Worm (Caenorhabditis elegans) whole organism, young adult: ENCODE data around the gene T15B7.1.

ENCODE experiments used
- B0035.1 ChIP-seq: sonication (generic microtip); optimal IDR thresholded peaks from 2 replicates; lab custom pipeline; 2016; ENCODE audit warnings: missing genetic modification characterization, mild to moderate bottlenecking, missing compliant biosample characterization, missing genotype, missing genetic modification reagents
- C17E4.6 ChIP-seq: fragments of 200-800 bp; sonication (Bioruptor generic); IDR thresholded peaks from 2 replicates; pipeline ENCODE4 v1.3.6; 2022; ENCODE audit warnings: missing genetic modification reagents, missing genetic modification characterization, missing compliant biosample characterization
- F10E7.11 ChIP-seq: sonication (generic microtip); optimal IDR thresholded peaks from 2 replicates; lab custom pipeline; 2017; ENCODE audit warnings: mild to moderate bottlenecking, missing genetic modification characterization, moderate library complexity, missing compliant biosample characterization
- F37B4.10 ChIP-seq: fragments of 200-800 bp; sonication (Bioruptor generic); IDR thresholded peaks from 2 replicates; pipeline ENCODE4 v1.3.6; 2022; ENCODE audit warnings: missing genetic modification characterization, missing compliant biosample characterization
- F55B11.4 ChIP-seq: sonication (generic microtip); optimal IDR thresholded peaks from 2 replicates; lab custom pipeline; 2016; ENCODE audit warnings: missing compliant biosample characterization, missing genetic modification characterization, borderline replicate concordance; ENCODE audit not compliant: insufficient read depth
- F57A8.1 ChIP-seq: fragments of 200-800 bp; sonication (Bioruptor generic); optimal IDR thresholded peaks from 2 replicates; lab custom pipeline; 2018; ENCODE audit warnings: mild to moderate bottlenecking, missing genetic modification characterization, moderate library complexity, missing compliant biosample characterization
- F57C9.4 ChIP-seq: sonication (generic microtip); optimal IDR thresholded peaks from 2 replicates; lab custom pipeline; 2017; ENCODE audit warnings: mild to moderate bottlenecking, missing genetic modification characterization, missing compliant biosample characterization
- ZK185.1 ChIP-seq: sonication (generic microtip); optimal IDR thresholded peaks from 2 replicates; lab custom pipeline; 2016; ENCODE audit warnings: mild to moderate bottlenecking, missing genetic modification characterization, missing compliant biosample characterization; ENCODE audit not compliant: poor library complexity, severe bottlenecking
- ama-1 ChIP-seq, 3 experiments: fragments of 150-350 bp in 1 of 3; sonication (generic microtip) in 2 of 3; optimal IDR thresholded peaks; 2 replicates each; lab custom pipeline; 2014 to 2018; ENCODE audit warnings: missing biosample characterization in 2 of 3, missing genetic modification characterization in 2 of 3, missing genetic modification reagents in 2 of 3
- cebp-1 ChIP-seq, 2 experiments: fragments of 200-800 bp in 1 of 2; sonication (Bioruptor generic) in 1 of 2; sonication (generic microtip) in 1 of 2; IDR thresholded peaks in 1 of 2; optimal IDR thresholded peaks in 1 of 2; 2 replicates each; pipeline versions ENCODE4 v1.3.6 to Lab custom; 2017 to 2022; ENCODE audit warnings: missing compliant biosample characterization in 2 of 2, missing genetic modification characterization in 2 of 2, mild to moderate bottlenecking in 1 of 2, missing genetic modification reagents in 1 of 2, moderate library complexity in 1 of 2
- ceh-100 ChIP-seq: fragments of 200-800 bp; sonication (Bioruptor generic); IDR thresholded peaks from 2 replicates; pipeline ENCODE4 v1.3.6; 2022; ENCODE audit warnings: missing genetic modification reagents, missing genetic modification characterization, missing compliant biosample characterization
- ceh-40 ChIP-seq: fragments of 200-800 bp; sonication (Bioruptor generic); IDR thresholded peaks from 2 replicates; pipeline ENCODE4 v1.3.6; 2022; ENCODE audit warnings: missing genetic modification characterization, missing compliant biosample characterization
- ceh-58 ChIP-seq: fragments of 200-800 bp; sonication (Bioruptor generic); IDR thresholded peaks from 2 replicates; pipeline ENCODE4 v1.3.6; 2022; ENCODE audit warnings: missing genetic modification characterization, missing compliant biosample characterization
- ceh-79 ChIP-seq: sonication (generic microtip); optimal IDR thresholded peaks from 2 replicates; lab custom pipeline; 2017; ENCODE audit warnings: mild to moderate bottlenecking, missing genetic modification characterization, missing compliant biosample characterization
- die-1 ChIP-seq: sonication (generic microtip); optimal IDR thresholded peaks from 2 replicates; lab custom pipeline; 2016; ENCODE audit warnings: missing genotype, mild to moderate bottlenecking, missing genetic modification characterization, missing compliant biosample characterization
- dpl-1 ChIP-seq: fragments of 150-350 bp; optimal IDR thresholded peaks from 2 replicates; lab custom pipeline; 2014; ENCODE audit warnings: missing biosample characterization, missing genetic modification reagents, missing genetic modification characterization
- egl-18 ChIP-seq: fragments of 200-800 bp; sonication (Bioruptor generic); IDR thresholded peaks from 2 replicates; pipeline ENCODE4 v1.3.6; 2022; ENCODE audit warnings: missing genetic modification reagents, missing genetic modification characterization, missing compliant biosample characterization
- ekl-4 ChIP-seq: fragments of 200-800 bp; sonication (Bioruptor generic); IDR thresholded peaks from 2 replicates; pipeline ENCODE4 v1.3.6; 2022; ENCODE audit warnings: missing genetic modification reagents, missing genetic modification characterization, missing compliant biosample characterization
- ets-4 ChIP-seq: fragments of 200-800 bp; sonication (Bioruptor generic); optimal IDR thresholded peaks from 2 replicates; lab custom pipeline; 2018; ENCODE audit warnings: mild to moderate bottlenecking, missing genetic modification characterization, missing compliant biosample characterization
- hmg-1.2 ChIP-seq: fragments of 200-800 bp; sonication (Bioruptor generic); IDR thresholded peaks from 2 replicates; pipeline ENCODE4 v1.3.6; 2022; ENCODE audit warnings: missing genetic modification reagents, missing genetic modification characterization, missing compliant biosample characterization
- hmg-20 ChIP-seq: fragments of 200-800 bp; sonication (Bioruptor generic); IDR thresholded peaks from 2 replicates; pipeline ENCODE4 v1.3.6; 2022; ENCODE audit warnings: missing genetic modification reagents, missing genetic modification characterization, missing compliant biosample characterization
- hsf-1 ChIP-seq: fragments of 200-800 bp; sonication (Bioruptor generic); IDR thresholded peaks from 2 replicates; pipeline ENCODE4 v1.3.6; 2022; ENCODE audit warnings: missing genetic modification reagents, missing genetic modification characterization, missing compliant biosample characterization
- lag-1 ChIP-seq: fragments of 200-800 bp; sonication (Bioruptor generic); IDR thresholded peaks from 2 replicates; pipeline ENCODE4 v1.3.6; 2022; ENCODE audit warnings: missing genetic modification reagents, missing genetic modification characterization, missing compliant biosample characterization
- lin-35 ChIP-seq, 3 experiments: fragments of 150-350 bp in 2 of 3; sonication (generic microtip) in 1 of 3; optimal IDR thresholded peaks; 2 replicates each; lab custom pipeline; 2014 to 2018; ENCODE audit warnings: missing biosample characterization in 3 of 3, missing genetic modification characterization in 3 of 3, missing genetic modification reagents in 3 of 3
- lsl-1 ChIP-seq: fragments of 200-800 bp; sonication (Bioruptor generic); optimal IDR thresholded peaks from 2 replicates; lab custom pipeline; 2018; ENCODE audit warnings: mild to moderate bottlenecking, missing genetic modification characterization, moderate library complexity, missing compliant biosample characterization
- madf-10 ChIP-seq: sonication (generic microtip); optimal IDR thresholded peaks from 2 replicates; lab custom pipeline; 2016; ENCODE audit warnings: mild to moderate bottlenecking, missing genetic modification characterization, missing compliant biosample characterization
- mel-28 ChIP-seq: sonication (generic microtip); optimal IDR thresholded peaks from 2 replicates; lab custom pipeline; 2016; ENCODE audit warnings: borderline replicate concordance, mild to moderate bottlenecking, missing genetic modification characterization, missing compliant biosample characterization
- mxl-1 ChIP-seq: sonication (generic microtip); optimal IDR thresholded peaks from 2 replicates; lab custom pipeline; 2016; ENCODE audit warnings: missing genetic modification characterization, missing compliant biosample characterization
- nfya-2 ChIP-seq: fragments of 200-800 bp; sonication (Bioruptor generic); IDR thresholded peaks from 2 replicates; pipeline ENCODE4 v1.3.6; 2022; ENCODE audit warnings: missing genetic modification reagents, missing genetic modification characterization, missing compliant biosample characterization
- nfyb-1 ChIP-seq: fragments of 200-800 bp; sonication (Bioruptor generic); IDR thresholded peaks from 2 replicates; pipeline ENCODE4 v1.3.6; 2022; ENCODE audit warnings: missing genetic modification reagents, missing genetic modification characterization, missing compliant biosample characterization
- nhr-120 ChIP-seq: fragments of 200-800 bp; sonication (Bioruptor generic); IDR thresholded peaks from 2 replicates; pipeline ENCODE4 v1.3.6; 2022; ENCODE audit warnings: missing genetic modification characterization, missing compliant biosample characterization
- nhr-179 ChIP-seq: sonication (generic microtip); optimal IDR thresholded peaks from 2 replicates; lab custom pipeline; 2016; ENCODE audit warnings: mild to moderate bottlenecking, missing genetic modification characterization, missing compliant biosample characterization
- pha-4 ChIP-seq: fragments of 150-350 bp; sonication (generic microtip); optimal IDR thresholded peaks from 2 replicates; lab custom pipeline; 2014; ENCODE audit warnings: missing biosample characterization, missing genetic modification reagents, missing genetic modification characterization
- rec-8 ChIP-seq, 2 experiments: sonication (generic microtip); optimal IDR thresholded peaks; 2 replicates each; lab custom pipeline; 2016; ENCODE audit warnings: mild to moderate bottlenecking in 2 of 2, missing genetic modification characterization in 2 of 2, missing genetic modification reagents in 2 of 2, missing genotype in 2 of 2, missing biosample characterization in 1 of 2, missing compliant biosample characterization in 1 of 2, moderate library complexity in 1 of 2
- repo-1 ChIP-seq: sonication (generic microtip); optimal IDR thresholded peaks from 2 replicates; lab custom pipeline; 2017; ENCODE audit warnings: mild to moderate bottlenecking, missing genetic modification characterization, missing compliant biosample characterization
- sdz-38 ChIP-seq: sonication (generic microtip); optimal IDR thresholded peaks from 2 replicates; lab custom pipeline; 2016; ENCODE audit warnings: missing genotype, missing genetic modification characterization, missing compliant biosample characterization
- sptf-2 ChIP-seq: fragments of 200-800 bp; sonication (Bioruptor generic); optimal IDR thresholded peaks from 2 replicates; lab custom pipeline; 2018; ENCODE audit warnings: mild to moderate bottlenecking, missing genetic modification characterization, missing compliant biosample characterization
- tbp1 ChIP-seq: fragments of 200-800 bp; sonication (Bioruptor generic); optimal IDR thresholded peaks from 2 replicates; lab custom pipeline; 2018; ENCODE audit warnings: mild to moderate bottlenecking, missing genetic modification characterization, missing compliant biosample characterization
- unc-130 ChIP-seq: sonication (generic microtip); optimal IDR thresholded peaks from 2 replicates; lab custom pipeline; 2016; ENCODE audit warnings: missing genetic modification reagents, missing genetic modification characterization, missing compliant biosample characterization
- unc-62 ChIP-seq: fragments of 150-350 bp; optimal IDR thresholded peaks from 2 replicates; lab custom pipeline; 2014; ENCODE audit warnings: missing biosample characterization, missing genetic modification reagents, missing genetic modification characterization
- zim-3 ChIP-seq: sonication (generic microtip); optimal IDR thresholded peaks from 2 replicates; lab custom pipeline; 2017; ENCODE audit warnings: mild to moderate bottlenecking, missing genetic modification characterization, moderate library complexity, missing compliant biosample characterization
- ztf-22 ChIP-seq: fragments of 200-800 bp; sonication (Bioruptor generic); optimal IDR thresholded peaks from 2 replicates; lab custom pipeline; 2018; ENCODE audit warnings: mild to moderate bottlenecking, missing genetic modification characterization, moderate library complexity, missing compliant biosample characterization
- ztf-26 ChIP-seq: sonication (generic microtip); optimal IDR thresholded peaks from 2 replicates; lab custom pipeline; 2017; ENCODE audit warnings: missing genetic modification characterization, missing compliant biosample characterization
- ztf-6 ChIP-seq: fragments of 200-800 bp; sonication (Bioruptor generic); IDR thresholded peaks from 2 replicates; pipeline ENCODE4 v1.3.6; 2022; ENCODE audit warnings: missing genetic modification reagents, missing genetic modification characterization, missing compliant biosample characterization

T15B7.1 gene

ce11 chrV:6817184-6817583, 25.4 kb upstream of the T15B7.1 start, which contains the start of gene dmsr-14:
dmsr-14 (minus strand) TSS chrV:6817284.
- no peak for TF ChIP-seq cebp-1 (GFP tag; IDR thresholded peaks at IDR 0.05; lab: Robert Waterston, UW)
- no peak for TF ChIP-seq cebp-1 (tag; optimal IDR thresholded peaks at IDR 0.05; lab: Kevin White, UChicago)
- no peak for TF ChIP-seq lag-1 (GFP tag; lab: Robert Waterston, UW)
- no peak for TF ChIP-seq ets-4 (GFP tag; lab: Kevin White, UChicago)
- no peak for TF ChIP-seq ceh-40 (GFP tag; lab: Robert Waterston, UW)
- TF ChIP-seq hsf-1 (GFP tag; lab: Robert Waterston, UW), result no peak
- no peak for TF ChIP-seq F10E7.11 (tag; lab: Kevin White, UChicago)
- no peak for TF ChIP-seq hmg-1.2 (GFP tag; lab: Robert Waterston, UW)
- no peak for TF ChIP-seq lin-35 (GFP tag; optimal IDR thresholded peaks at IDR 0.05; lab: Kevin White, UChicago)
- TF ChIP-seq ztf-26 (tag; lab: Kevin White, UChicago), result no peak
- TF ChIP-seq mel-28 (tag; lab: Kevin White, UChicago), result no peak
- TF ChIP-seq nhr-120 (GFP tag; lab: Robert Waterston, UW), result no peak
- no peak for TF ChIP-seq F57A8.1 (GFP tag; lab: Kevin White, UChicago)
- TF ChIP-seq egl-18 (GFP tag; lab: Robert Waterston, UW), result no peak
- TF ChIP-seq dpl-1 (GFP tag; lab: Kevin White, UChicago), result no peak
- TF ChIP-seq F57C9.4 (tag; lab: Kevin White, UChicago), result no peak
- TF ChIP-seq unc-130 (GFP tag; lab: Kevin White, UChicago), result no peak
- no peak for TF ChIP-seq pha-4 (tag; lab: Kevin White, UChicago)

ce11 chrV:6819812-6820211, 22.7 kb upstream of the T15B7.1 start, which contains the start of gene dmsr-13:
dmsr-13 (minus strand) TSS chrV:6819912.
- no peak for TF ChIP-seq ZK185.1 (tag; lab: Kevin White, UChicago)
- no peak for TF ChIP-seq nfya-2 (GFP tag; lab: Robert Waterston, UW)
- no peak for TF ChIP-seq F37B4.10
- TF ChIP-seq mxl-1 (tag; lab: Kevin White, UChicago), result no peak
- no peak for TF ChIP-seq nhr-120 (GFP tag; lab: Robert Waterston, UW)
- TF ChIP-seq repo-1 (tag; lab: Kevin White, UChicago), result no peak
- no peak for TF ChIP-seq unc-130 (GFP tag; lab: Kevin White, UChicago)
- TF ChIP-seq F57C9.4 (tag; lab: Kevin White, UChicago), result no peak
- no peak for TF ChIP-seq die-1
- TF ChIP-seq tbp1 (GFP tag; lab: Kevin White, UChicago), result no peak
- no peak for TF ChIP-seq C17E4.6 (GFP tag; lab: Robert Waterston, UW)
- TF ChIP-seq ztf-22, result no peak
- TF ChIP-seq ekl-4 (GFP tag; lab: Robert Waterston, UW), result no peak
- no peak for TF ChIP-seq rec-8 (tag; optimal IDR thresholded peaks at IDR 0.05; lab: Kevin White, UChicago)
- TF ChIP-seq ceh-79 (tag; lab: Kevin White, UChicago), result no peak
- TF ChIP-seq sptf-2, result no peak
- no peak for TF ChIP-seq unc-62

- no peak for TF ChIP-seq F55B11.4 (tag; lab: Kevin White, UChicago)
Observed at ce11 chrV:6821509-6821908, 21.0 kb upstream of the T15B7.1 start, which contains the start of gene T15B7.8. T15B7.8 (plus strand) TSS chrV:6821809.

DNA sequence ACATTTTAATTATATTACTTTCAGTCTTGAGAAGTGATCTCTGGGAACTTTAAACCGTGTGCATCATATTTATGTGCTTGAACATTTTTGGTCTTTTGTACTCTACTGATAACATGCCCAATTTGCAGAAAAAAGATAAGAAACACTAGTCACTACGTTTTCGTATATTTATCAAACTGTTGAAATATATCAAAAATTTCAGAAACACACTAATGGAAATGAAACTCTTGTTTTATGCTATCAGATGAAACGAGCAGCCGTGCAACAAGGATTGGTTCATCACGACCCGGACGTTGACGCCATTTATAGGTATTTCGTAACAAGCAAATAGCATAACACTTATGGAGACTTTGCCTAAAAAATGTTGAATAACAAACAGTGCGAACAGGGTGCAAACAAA, 19.1 kb upstream of the T15B7.1 start:
- no peak for TF ChIP-seq hmg-20 (GFP tag; lab: Robert Waterston, UW)
- TF ChIP-seq ama-1 (optimal IDR thresholded peaks at IDR 0.05; lab: Kevin White, UChicago), result no peak
- no peak for TF ChIP-seq ama-1 (GFP tag; optimal IDR thresholded peaks at IDR 0.05; lab: Kevin White, UChicago)
- no peak for TF ChIP-seq ceh-58 (GFP tag; lab: Robert Waterston, UW)
- TF ChIP-seq zim-3, result no peak
- no peak for TF ChIP-seq lsl-1 (GFP tag; lab: Kevin White, UChicago)
- TF ChIP-seq ets-4 (GFP tag; lab: Kevin White, UChicago), result peak; percentile 67
- TF ChIP-seq C17E4.6 (GFP tag; lab: Robert Waterston, UW), result no peak
- no peak for TF ChIP-seq nfyb-1
- no peak for TF ChIP-seq sdz-38 (tag; lab: Kevin White, UChicago)
- no peak for TF ChIP-seq ztf-6 (GFP tag; lab: Robert Waterston, UW)
- no peak for TF ChIP-seq nhr-179 (tag; lab: Kevin White, UChicago)
- TF ChIP-seq ceh-100, result no peak
- TF ChIP-seq madf-10 (tag; lab: Kevin White, UChicago), result no peak
- TF ChIP-seq B0035.1 (tag; lab: Kevin White, UChicago), result no peak
